Fruit fly (Drosophila melanogaster) whole organism, adult: ENCODE measurements around the gene vsg.

Experiments
- CG11617 ChIP-seq: fragments of 200-800 bp; sonication (Bioruptor generic); optimal IDR thresholded peaks from 2 replicates; lab custom pipeline; 2017; ENCODE audit warnings: mild to moderate bottlenecking, missing biosample characterization, missing genetic modification reagents, missing genetic modification characterization
- CG33017 ChIP-seq: fragments of 200-800 bp; sonication (Bioruptor generic); optimal IDR thresholded peaks from 2 replicates; lab custom pipeline; 2018; ENCODE audit warnings: missing biosample characterization, mild to moderate bottlenecking, missing genetic modification characterization, moderate library complexity
- CG7045 ChIP-seq: fragments of 200-800 bp; sonication (Bioruptor generic); optimal IDR thresholded peaks from 2 replicates; lab custom pipeline; 2017; ENCODE audit warnings: missing biosample characterization, mild to moderate bottlenecking, missing genetic modification characterization
- Clk ChIP-seq: fragments of 200-800 bp; sonication (Bioruptor generic); optimal IDR thresholded peaks from 2 replicates; lab custom pipeline; 2017; ENCODE audit warnings: missing biosample characterization, missing genetic modification characterization
- Crg-1 ChIP-seq: fragments of 200-800 bp; sonication (Bioruptor generic); optimal IDR thresholded peaks from 2 replicates; lab custom pipeline; 2016; ENCODE audit warnings: missing biosample characterization, missing genetic modification characterization
- Mnt ChIP-seq: fragments of 200-800 bp; sonication (Bioruptor generic); optimal IDR thresholded peaks from 2 replicates; lab custom pipeline; 2016; ENCODE audit warnings: missing biosample characterization, mild to moderate bottlenecking, missing genetic modification characterization
- bab1 ChIP-seq: fragments of 200-800 bp; sonication (Bioruptor generic); optimal IDR thresholded peaks from 3 replicates; lab custom pipeline; 2019; ENCODE audit warnings: missing biosample characterization, mild to moderate bottlenecking, missing genetic modification characterization, moderate library complexity
- cic ChIP-seq: fragments of 200-800 bp; sonication (Bioruptor generic); optimal IDR thresholded peaks from 2 replicates; lab custom pipeline; 2017; ENCODE audit warnings: missing biosample characterization, mild to moderate bottlenecking, missing genetic modification characterization, moderate library complexity
- cnc ChIP-seq, 2 experiments: fragments of >200 bp; optimal IDR thresholded peaks; 2 replicates each; lab custom pipeline; 2017
- kay ChIP-seq: fragments of 200-800 bp; sonication (Bioruptor generic); peaks from one replicate; lab custom pipeline; 2016; ENCODE audit warnings: missing biosample characterization, missing genetic modification characterization, borderline replicate concordance
- ovo ChIP-seq: fragments of 200-800 bp; sonication (Bioruptor generic); optimal IDR thresholded peaks from 2 replicates; lab custom pipeline; 2016; ENCODE audit warnings: missing biosample characterization, missing genetic modification characterization
- pad ChIP-seq: fragments of 200-800 bp; sonication (Bioruptor generic); optimal IDR thresholded peaks from 3 replicates; lab custom pipeline; 2017; ENCODE audit warnings: missing biosample characterization, missing genetic modification characterization, mild to moderate bottlenecking, moderate library complexity, missing genetic modification reagents
- tj ChIP-seq: fragments of 200-800 bp; sonication (Bioruptor generic); optimal IDR thresholded peaks from 3 replicates; lab custom pipeline; 2017; ENCODE audit warnings: missing biosample characterization, mild to moderate bottlenecking, missing genetic modification characterization, moderate library complexity
- toe ChIP-seq: fragments of 200-800 bp; sonication (Bioruptor generic); optimal IDR thresholded peaks from 2 replicates; lab custom pipeline; 2016; ENCODE audit warnings: missing biosample characterization, missing genetic modification characterization

dm6 chr3L:9704162-9704748 is 9.9 kb upstream of the vsg start, which contains the start of gene CG16711:
- TF ChIP-seq cnc (optimal IDR thresholded peaks at IDR 0.05; lab: Kevin White, UChicago) (no peak), bab1 (GFP tag; lab: Kevin White, UChicago) (peak; percentile 46), tj (GFP tag; lab: Kevin White, UChicago) (no peak), Crg-1 (no peak), Clk (GFP tag; lab: Kevin White, UChicago) (no peak), Mnt (GFP tag; lab: Kevin White, UChicago) (no peak), toe (GFP tag; lab: Kevin White, UChicago) (no peak), kay (GFP tag; lab: Kevin White, UChicago) (no peak), CG11617 (GFP tag; lab: Kevin White, UChicago) (no peak), CG33017 (tag; lab: Kevin White, UChicago) (no peak), ovo (GFP tag; lab: Kevin White, UChicago) (no peak), CG7045 (GFP tag; lab: Kevin White, UChicago) (no peak), pad (GFP tag; lab: Kevin White, UChicago) (peak; percentile 14), cic (peak; percentile 40)
